Fruit fly (Drosophila melanogaster) whole organism, prepupa: ENCODE results near the gene Klp68D.

Experiments
- CG31627 ChIP-seq: fragments of 200-800 bp; sonication (Bioruptor generic); optimal IDR thresholded peaks from 3 replicates; lab custom pipeline; 2016; ENCODE audit warnings: missing biosample characterization, missing genetic modification characterization
- CG7368 ChIP-seq: fragments of 200-800 bp; sonication (Bioruptor generic); optimal IDR thresholded peaks from 3 replicates; lab custom pipeline; 2016; ENCODE audit warnings: missing biosample characterization, missing genetic modification characterization
- Eip78C ChIP-seq: fragments of 200-800 bp; sonication (Bioruptor generic); peaks from one replicate; lab custom pipeline; 2016; ENCODE audit warnings: missing biosample characterization, missing genetic modification characterization
- Sox15 ChIP-seq: fragments of 200-800 bp; sonication (Bioruptor generic); optimal IDR thresholded peaks from 3 replicates; lab custom pipeline; 2016; ENCODE audit warnings: missing biosample characterization, missing genetic modification characterization

- no peak for TF ChIP-seq Eip78C (GFP tag; lab: Kevin White, UChicago)
- no peak for TF ChIP-seq Sox15 (GFP tag; lab: Kevin White, UChicago)
- no peak for TF ChIP-seq CG7368 (GFP tag; lab: Kevin White, UChicago)
- no peak for TF ChIP-seq CG31627 (GFP tag; lab: Kevin White, UChicago)
These were observed 6.2 kb downstream of the Klp68D start for dm6 chr3L:11801622-11802021.
